Worm (Caenorhabditis elegans) whole organism, mixed stage, embryonic: Measurements from ENCODE around the gene F47C12.6.

Experiments used
- ceh-39 ChIP-seq: fragments of 150-350 bp; optimal IDR thresholded peaks from 2 replicates; lab custom pipeline; 2014; ENCODE audit warnings: missing biosample characterization, missing genetic modification characterization
- lsy-2 ChIP-seq: fragments of 150-350 bp; optimal IDR thresholded peaks from 2 replicates; lab custom pipeline; 2014; ENCODE audit warnings: missing biosample characterization, missing genetic modification characterization
- mep-1 ChIP-seq: fragments of 150-350 bp; optimal IDR thresholded peaks from 2 replicates; lab custom pipeline; 2017; ENCODE audit warnings: missing biosample characterization, missing genetic modification reagents, missing genetic modification characterization, inconsistent platforms
- snpc-4 ChIP-seq: fragments of 150-350 bp; optimal IDR thresholded peaks from 2 replicates; lab custom pipeline; 2014; ENCODE audit warnings: missing biosample characterization, missing genetic modification characterization
- unc-62 ChIP-seq: fragments of 150-350 bp; optimal IDR thresholded peaks from 2 replicates; lab custom pipeline; 2014; ENCODE audit warnings: missing biosample characterization, missing genetic modification reagents, missing genetic modification characterization

DNA sequence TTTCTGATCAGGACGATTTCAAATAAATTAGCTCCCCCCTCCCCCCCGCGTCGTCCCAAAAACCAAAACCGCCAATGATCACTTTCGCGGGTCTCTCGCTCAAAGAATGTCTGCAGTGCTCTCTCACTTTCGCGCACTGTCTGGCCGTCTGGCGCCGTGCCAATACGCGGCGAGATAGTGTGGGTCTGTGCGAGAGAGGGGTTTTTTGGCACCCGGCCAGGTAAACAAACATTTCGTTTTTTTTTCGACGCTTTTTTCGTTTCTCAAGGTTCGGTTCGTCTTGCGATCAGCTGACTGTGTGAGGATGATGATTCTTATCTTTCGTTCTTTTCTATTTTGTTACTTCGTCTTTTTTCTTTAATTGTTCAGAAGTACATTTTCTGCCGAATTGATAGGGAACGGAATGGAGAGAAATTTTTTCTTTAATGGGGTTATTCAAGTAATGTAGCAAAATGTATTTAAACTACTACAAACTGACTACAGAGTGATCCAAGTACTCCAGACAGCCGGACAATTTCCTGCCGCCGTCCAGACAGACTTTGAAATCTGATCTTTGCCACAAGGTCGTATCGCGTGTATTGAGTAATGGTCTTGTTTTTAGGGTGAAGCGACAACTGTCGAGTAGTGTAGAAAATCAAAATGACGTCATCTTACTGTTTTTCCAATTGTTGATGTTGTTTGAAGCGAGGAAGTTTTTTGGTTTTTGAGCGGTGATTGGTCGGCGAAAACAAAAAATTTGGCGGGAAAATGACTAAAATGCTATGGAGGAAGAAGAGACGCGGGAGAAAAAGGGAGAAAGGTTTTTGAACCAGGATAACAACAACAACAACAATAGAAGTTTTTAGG, 31.2 kb upstream of the F47C12.6 start:
- no peak for TF ChIP-seq lsy-2
- no peak for TF ChIP-seq snpc-4 (tag; lab: Kevin White, UChicago)
- TF ChIP-seq ceh-39 (tag; lab: Kevin White, UChicago) = no peak
- TF ChIP-seq mep-1 (tag; lab: Kevin White, UChicago) = no peak
- no peak for TF ChIP-seq unc-62 (GFP tag; lab: Kevin White, UChicago)
